Worm (Caenorhabditis elegans) whole organism, early embryonic: ENCODE measurements around the gene F58D12.1.

Source experiments
- F13C5.2 ChIP-seq: sonication (generic microtip); optimal IDR thresholded peaks from 2 replicates; lab custom pipeline; 2017; ENCODE audit warnings: mild to moderate bottlenecking, missing genetic modification characterization, inconsistent platforms, missing compliant biosample characterization
- aly-1 ChIP-seq: sonication (generic microtip); optimal IDR thresholded peaks from 2 replicates; lab custom pipeline; 2016; ENCODE audit warnings: missing genetic modification characterization, missing compliant biosample characterization
- ama-1 ChIP-seq: fragments of 150-350 bp; optimal IDR thresholded peaks from 2 replicates; lab custom pipeline; 2014
- ceh-13 ChIP-seq: fragments of 200-800 bp; sonication (Bioruptor generic); optimal IDR thresholded peaks from 2 replicates; lab custom pipeline; 2018; ENCODE audit warnings: mild to moderate bottlenecking, missing genetic modification characterization, missing compliant biosample characterization
- flt-1 ChIP-seq: fragments of 200-800 bp; sonication (Bioruptor generic); IDR thresholded peaks from 2 replicates; pipeline ENCODE4 v1.3.6; 2022; ENCODE audit warnings: missing genetic modification characterization, missing compliant biosample characterization
- hmbx-1 ChIP-seq: sonication (generic microtip); optimal IDR thresholded peaks from 2 replicates; lab custom pipeline; 2016; ENCODE audit warnings: mild to moderate bottlenecking, missing genetic modification characterization, missing compliant biosample characterization
- tbx-11 ChIP-seq: fragments of 200-800 bp; sonication (Bioruptor generic); IDR thresholded peaks from 2 replicates; pipeline ENCODE4 v1.3.6; 2022; ENCODE audit warnings: missing genetic modification characterization, missing compliant biosample characterization
- tra-4 ChIP-seq: sonication (generic microtip); optimal IDR thresholded peaks from 2 replicates; lab custom pipeline; 2017; ENCODE audit warnings: missing genetic modification characterization, missing compliant biosample characterization

ce11 chrV:14098519-14098918 is 49.1 kb downstream of the F58D12.1 start, which contains the start of the genes D1086.2 and D1086.1:
- TF ChIP-seq F13C5.2: no peak
- no peak for TF ChIP-seq flt-1 (GFP tag; lab: Robert Waterston, UW)
- TF ChIP-seq tra-4: no peak
- TF ChIP-seq ama-1 (lab: Kevin White, UChicago): no peak
- no peak for TF ChIP-seq hmbx-1 (tag; lab: Kevin White, UChicago)
- no peak for TF ChIP-seq ceh-13
- no peak for TF ChIP-seq tbx-11
- no peak for TF ChIP-seq aly-1 (tag; lab: Kevin White, UChicago)
